Fruit fly (Drosophila melanogaster) whole organism, wandering third instar larva: Measurements from ENCODE around the gene CAH7.

Experiments used
- Abd-B ChIP-seq: fragments of >200 bp; optimal IDR thresholded peaks from 2 replicates; lab custom pipeline; 2017; ENCODE audit warnings: missing biosample characterization, missing genetic modification characterization
- CG9705 ChIP-seq: fragments of 200-800 bp; sonication (Bioruptor generic); optimal IDR thresholded peaks from 2 replicates; lab custom pipeline; 2018; ENCODE audit warnings: missing biosample characterization, mild to moderate bottlenecking, missing genetic modification characterization
- Mio ChIP-seq: sonication (Bioruptor generic); optimal IDR thresholded peaks from 2 replicates; lab custom pipeline; 2016; ENCODE audit warnings: missing biosample characterization, missing genetic modification characterization
- br ChIP-seq: fragments of 200-800 bp; sonication (Bioruptor generic); optimal IDR thresholded peaks from 2 replicates; lab custom pipeline; 2016; ENCODE audit warnings: missing biosample characterization, missing genetic modification characterization
- dmrt93B ChIP-seq: fragments of 200-800 bp; sonication (Bioruptor generic); optimal IDR thresholded peaks from 2 replicates; lab custom pipeline; 2018; ENCODE audit warnings: missing biosample characterization, mild to moderate bottlenecking, missing genetic modification characterization
- ey ChIP-seq: fragments of 200-800 bp; sonication (Bioruptor generic); optimal IDR thresholded peaks from 2 replicates; lab custom pipeline; 2016; ENCODE audit warnings: missing biosample characterization, missing genetic modification characterization
- foxo ChIP-seq, 2 experiments: fragments of 200-800 bp; sonication (Bioruptor generic); optimal IDR thresholded peaks; 2 replicates in 1 of 2; 3 replicates in 1 of 2; lab custom pipeline; 2016 to 2017; ENCODE audit warnings: missing biosample characterization in 2 of 2, missing genetic modification characterization in 2 of 2
- h ChIP-seq: fragments of 200-800 bp; sonication (Bioruptor generic); optimal IDR thresholded peaks from 3 replicates; lab custom pipeline; 2016; ENCODE audit warnings: missing biosample characterization, mild to moderate bottlenecking, missing genetic modification characterization
- lola ChIP-seq: fragments of >200 bp; optimal IDR thresholded peaks from 2 replicates; lab custom pipeline; 2017; ENCODE audit warnings: missing biosample characterization, missing genetic modification characterization
- pan ChIP-seq: fragments of >200 bp; optimal IDR thresholded peaks from 2 replicates; lab custom pipeline; 2017

- TF ChIP-seq CG9705 (GFP tag; lab: Kevin White, UChicago) (no peak), ey (no peak), Abd-B (GFP tag; lab: Kevin White, UChicago) (no peak), pan (lab: Kevin White, UChicago) (no peak), br (GFP tag; lab: Kevin White, UChicago) (no peak), lola (GFP tag; lab: Kevin White, UChicago) (no peak), Mio (GFP tag; lab: Kevin White, UChicago) (no peak), dmrt93B (GFP tag; lab: Kevin White, UChicago) (no peak), foxo (GFP tag; optimal IDR thresholded peaks at IDR 0.05; lab: Kevin White, UChicago) (no peak), h (no peak)
These were observed 57.2 kb downstream of the CAH7 start for dm6 chr3R:10169124-10169766.
